ENCODE assay signal across 8 worm cellular contexts in the genomic region with DNA sequence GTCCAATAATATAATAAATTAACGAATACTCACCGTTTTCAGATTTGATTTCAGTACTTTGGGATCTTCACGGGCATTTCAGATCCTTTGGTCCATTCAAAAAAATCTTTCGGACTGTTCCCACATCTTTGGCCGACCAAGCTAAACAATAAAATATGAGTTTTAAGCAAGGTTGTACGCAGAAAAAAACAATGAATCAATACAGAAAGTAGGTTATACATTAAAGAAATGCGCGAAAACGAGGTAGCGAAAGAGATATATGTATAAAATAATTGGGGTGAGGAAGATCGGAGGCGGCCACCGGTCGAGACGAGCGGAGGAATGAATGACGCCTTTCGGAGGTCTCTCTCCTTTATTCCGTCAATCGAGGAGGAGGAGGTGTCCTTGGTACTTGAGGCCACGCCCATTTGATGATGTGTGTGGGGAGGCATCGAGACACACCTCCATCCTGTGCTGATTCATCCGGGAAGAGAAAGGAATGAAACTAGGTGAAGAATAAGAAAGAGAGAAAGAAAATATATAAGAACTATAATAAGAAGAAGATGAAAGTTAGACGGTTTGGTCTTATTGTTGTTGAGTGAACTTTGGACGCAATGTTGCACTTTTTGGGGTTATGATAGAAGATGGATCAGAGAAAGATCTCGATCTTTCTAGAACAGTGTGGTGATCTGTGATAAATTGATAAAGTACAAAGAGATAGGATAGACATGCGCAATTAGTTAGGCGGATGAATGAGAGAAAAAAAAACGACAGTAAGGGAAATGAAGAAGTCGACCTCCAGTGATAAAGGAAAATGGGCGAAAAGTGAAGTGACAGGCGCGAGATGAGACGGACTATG.
TF ChIP-seq lines count a peak whose summit lies in the region.

No protein-coding gene starts in this region.

TF ChIP-seq in whole organism, L1 larva, 84 proteins besides CTCF, POLR2A, EP300 and RAD21 (continues in another document):
- TF ChIP-seq pax-3 (tag; optimal IDR thresholded peaks at IDR 0.05; lab: Kevin White, UChicago), result no peak
- TF ChIP-seq C34B4.2 (tag; optimal IDR thresholded peaks at IDR 0.05; lab: Kevin White, UChicago), result no peak
- no peak for TF ChIP-seq ces-1 (GFP tag; optimal IDR thresholded peaks at IDR 0.05; lab: Kevin White, UChicago)
- no peak for TF ChIP-seq ceh-90 (tag; optimal IDR thresholded peaks at IDR 0.05; lab: Kevin White, UChicago)
- TF ChIP-seq elt-2 (tag; optimal IDR thresholded peaks at IDR 0.05; lab: Kevin White, UChicago), result no peak
- no peak for TF ChIP-seq mef-2 (tag; optimal IDR thresholded peaks at IDR 0.05; lab: Kevin White, UChicago)
- TF ChIP-seq ama-1 (optimal IDR thresholded peaks at IDR 0.05; lab: Kevin White, UChicago), result peak; percentile 78
- TF ChIP-seq efl-3 (GFP tag; optimal IDR thresholded peaks at IDR 0.05; lab: Kevin White, UChicago), result no peak
- no peak for TF ChIP-seq Y116A8C.19 (tag; optimal IDR thresholded peaks at IDR 0.05; lab: Kevin White, UChicago; ENCODE audit: borderline replicate concordance)
- TF ChIP-seq alr-1 (tag; optimal IDR thresholded peaks at IDR 0.05; lab: Kevin White, UChicago; ENCODE audit: borderline replicate concordance), result no peak

TF ChIP-seq in whole organism, L2 larva, 48 proteins besides CTCF, POLR2A, EP300 and RAD21 (continues in another document):
- no peak for TF ChIP-seq unc-62 (GFP tag; optimal IDR thresholded peaks at IDR 0.05; lab: Kevin White, UChicago)
- TF ChIP-seq ama-1 (optimal IDR thresholded peaks at IDR 0.05; lab: Kevin White, UChicago), result peak; percentile 94
- TF ChIP-seq sem-4 (tag; optimal IDR thresholded peaks at IDR 0.05; lab: Kevin White, UChicago), result peak; percentile 1
- peak; percentile 89 for TF ChIP-seq sma-3 (GFP tag; optimal IDR thresholded peaks at IDR 0.05; lab: Kevin White, UChicago)
- no peak for TF ChIP-seq ztf-4 (tag; optimal IDR thresholded peaks at IDR 0.05; lab: Kevin White, UChicago)
- TF ChIP-seq unc-55 (GFP tag; optimal IDR thresholded peaks at IDR 0.05; lab: Kevin White, UChicago), result no peak
- peak; percentile 79 for TF ChIP-seq sma-9 (GFP tag; optimal IDR thresholded peaks at IDR 0.05; lab: Kevin White, UChicago)
- TF ChIP-seq sma-9 (tag; optimal IDR thresholded peaks at IDR 0.05; lab: Kevin White, UChicago), result no peak
- TF ChIP-seq blmp-1 (tag; optimal IDR thresholded peaks at IDR 0.05; lab: Kevin White, UChicago; ENCODE audit: insufficient read depth), result peak; percentile 83
- TF ChIP-seq egl-27 (tag; optimal IDR thresholded peaks at IDR 0.05; lab: Kevin White, UChicago), result peak; percentile 33

TF ChIP-seq in whole organism, L3 larva, 47 proteins besides CTCF, POLR2A, EP300 and RAD21 (continues in another document):
- TF ChIP-seq ceh-9 (tag; optimal IDR thresholded peaks at IDR 0.05; lab: Kevin White, UChicago) (no peak), pqm-1 (tag; optimal IDR thresholded peaks at IDR 0.05; lab: Kevin White, UChicago) (no peak), zag-1 (tag; optimal IDR thresholded peaks at IDR 0.05; lab: Kevin White, UChicago) (no peak), nhr-43 (tag; optimal IDR thresholded peaks at IDR 0.05; lab: Kevin White, UChicago; ENCODE audit: poor library complexity, severe bottlenecking) (peak; percentile 94), nfya-1 (tag; optimal IDR thresholded peaks at IDR 0.05; lab: Kevin White, UChicago; ENCODE audit: insufficient read depth) (no peak), elt-3 (tag; optimal IDR thresholded peaks at IDR 0.05; lab: Kevin White, UChicago) (peak in 1 of 3 experiments; percentile 13), fos-1 (tag; optimal IDR thresholded peaks at IDR 0.05; lab: Kevin White, UChicago) (peak; percentile 63), nhr-25 (tag; optimal IDR thresholded peaks at IDR 0.05; lab: Kevin White, UChicago) (peak; percentile 64), ama-1 (optimal IDR thresholded peaks at IDR 0.05; lab: Kevin White, UChicago) (peak; percentile 84), nhr-23 (tag; optimal IDR thresholded peaks at IDR 0.05; lab: Kevin White, UChicago) (peak; percentile 95)

TF ChIP-seq in whole organism, L4 larva, 104 proteins besides CTCF, POLR2A, EP300 and RAD21 (continues in another document):
- TF ChIP-seq fos-1 (tag; optimal IDR thresholded peaks at IDR 0.05; lab: Kevin White, UChicago) (no peak), hmg-1.1 (GFP tag; IDR thresholded peaks at IDR 0.05; lab: Robert Waterston, UW) (no peak), mep-1 (tag; optimal IDR thresholded peaks at IDR 0.05; lab: Kevin White, UChicago) (peak; percentile 5), aha-1 (tag; lab: Kevin White, UChicago) (peak; percentile 48), mdt-29 (GFP tag; IDR thresholded peaks at IDR 0.05; lab: Robert Waterston, UW) (peak; percentile 73; the same call in 1 of the 2 replicates), nhr-41 (GFP tag; IDR thresholded peaks at IDR 0.05; lab: Robert Waterston, UW) (no peak), nhr-48 (tag; optimal IDR thresholded peaks at IDR 0.05; lab: Kevin White, UChicago) (peak; percentile 51), ama-1 (optimal IDR thresholded peaks at IDR 0.05; lab: Kevin White, UChicago) (peak; percentile 88), tra-1 (GFP tag; IDR thresholded peaks at IDR 0.05; lab: Robert Waterston, UW) (no peak), mes-2 (tag; optimal IDR thresholded peaks at IDR 0.05; lab: Kevin White, UChicago; ENCODE audit: poor library complexity, severe bottlenecking) (peak; percentile 4)

TF ChIP-seq in whole organism, early embryonic, 17 proteins besides CTCF, POLR2A, EP300 and RAD21:
- TF ChIP-seq tra-4 (tag; optimal IDR thresholded peaks at IDR 0.05; lab: Kevin White, UChicago) (no peak), hnd-1 (tag; optimal IDR thresholded peaks at IDR 0.05; lab: Kevin White, UChicago) (no peak), ceh-36 (tag; optimal IDR thresholded peaks at IDR 0.05; lab: Kevin White, UChicago) (peak; percentile 2), F13C5.2 (tag; optimal IDR thresholded peaks at IDR 0.05; lab: Kevin White, UChicago) (no peak), ama-1 (optimal IDR thresholded peaks at IDR 0.05; lab: Kevin White, UChicago) (peak; percentile 82), hmg-4 (GFP tag; optimal IDR thresholded peaks at IDR 0.05; lab: Kevin White, UChicago) (peak; percentile 3), aly-1 (tag; optimal IDR thresholded peaks at IDR 0.05; lab: Kevin White, UChicago) (no peak)

TF ChIP-seq in whole organism, late embryonic, 69 proteins besides CTCF, POLR2A, EP300 and RAD21:
- TF ChIP-seq ceh-19 (GFP tag; optimal IDR thresholded peaks at IDR 0.05; lab: Kevin White, UChicago), result no peak
- no peak for TF ChIP-seq unc-3 (GFP tag; conservative IDR thresholded peaks at IDR 0.05; lab: Robert Waterston, UW)
- no peak for TF ChIP-seq unc-3 (tag; optimal IDR thresholded peaks at IDR 0.05; lab: Kevin White, UChicago)
- TF ChIP-seq ceh-31 (tag; optimal IDR thresholded peaks at IDR 0.05; lab: Kevin White, UChicago), result peak; percentile 29
- TF ChIP-seq K02D7.2 (tag; optimal IDR thresholded peaks at IDR 0.05; lab: Kevin White, UChicago), result no peak
- TF ChIP-seq tbx-2 (tag; optimal IDR thresholded peaks at IDR 0.05; lab: Kevin White, UChicago), result peak; percentile 10
- peak; percentile 85 for TF ChIP-seq ama-1 (optimal IDR thresholded peaks at IDR 0.05; lab: Kevin White, UChicago)

TF ChIP-seq in whole organism, mixed stage, embryonic, 35 proteins besides CTCF, POLR2A, EP300 and RAD21:
- TF ChIP-seq elt-3 (tag; optimal IDR thresholded peaks at IDR 0.05; lab: Kevin White, UChicago) (peak; percentile 52), zip-8 (tag; optimal IDR thresholded peaks at IDR 0.05; lab: Kevin White, UChicago) (no peak), unc-62 (GFP tag; optimal IDR thresholded peaks at IDR 0.05; lab: Kevin White, UChicago) (peak; percentile 43), tbx-8 (GFP tag; optimal IDR thresholded peaks at IDR 0.05; lab: Kevin White, UChicago) (peak; percentile 38), blmp-1 (tag; optimal IDR thresholded peaks at IDR 0.05; lab: Kevin White, UChicago) (peak; percentile 70), lin-13 (tag; optimal IDR thresholded peaks at IDR 0.05; lab: Kevin White, UChicago) (no peak), nhr-12 (tag; optimal IDR thresholded peaks at IDR 0.05; lab: Kevin White, UChicago) (no peak), ces-1 (GFP tag; optimal IDR thresholded peaks at IDR 0.05; lab: Kevin White, UChicago) (no peak), mls-2 (tag; optimal IDR thresholded peaks at IDR 0.05; lab: Kevin White, UChicago) (no peak), nhr-237 (tag; optimal IDR thresholded peaks at IDR 0.05; lab: Kevin White, UChicago) (no peak), ceh-39 (tag; optimal IDR thresholded peaks at IDR 0.05; lab: Kevin White, UChicago) (no peak), sem-2 (GFP tag; optimal IDR thresholded peaks at IDR 0.05; lab: Kevin White, UChicago) (no peak)

TF ChIP-seq in whole organism, young adult, 124 proteins besides CTCF, POLR2A, EP300 and RAD21:
- no peak for TF ChIP-seq tbx-9 (tag; optimal IDR thresholded peaks at IDR 0.05; lab: Kevin White, UChicago; ENCODE audit: borderline replicate concordance)
- no peak for TF ChIP-seq F57A8.1 (GFP tag; optimal IDR thresholded peaks at IDR 0.05; lab: Kevin White, UChicago)
- peak; percentile 54 for TF ChIP-seq somi-1 (GFP tag; optimal IDR thresholded peaks at IDR 0.05; lab: Kevin White, UChicago)
- 0 out of 2 replicates have a peak, but pooled peaks have one; percentile 5 for TF ChIP-seq dox-1 (GFP tag; IDR thresholded peaks at IDR 0.05; lab: Robert Waterston, UW)
- TF ChIP-seq rpc-1 (optimal IDR thresholded peaks at IDR 0.05; lab: Kevin White, UChicago), result peak; percentile 38
- TF ChIP-seq rpc-1 (tag; optimal IDR thresholded peaks at IDR 0.05; lab: Kevin White, UChicago), result no peak
- TF ChIP-seq ama-1 (optimal IDR thresholded peaks at IDR 0.05; lab: Kevin White, UChicago), result peak; percentile 86
- TF ChIP-seq ama-1 (GFP tag; optimal IDR thresholded peaks at IDR 0.05; lab: Kevin White, UChicago), result no peak
- peak; percentile 89 for TF ChIP-seq hsf-1 (GFP tag; IDR thresholded peaks at IDR 0.05; lab: Robert Waterston, UW)
- TF ChIP-seq ztf-25 (GFP tag; IDR thresholded peaks at IDR 0.05; lab: Robert Waterston, UW), result no peak
- no peak for TF ChIP-seq attf-3 (GFP tag; conservative IDR thresholded peaks at IDR 0.05; lab: Robert Waterston, UW)
TF ChIP-seq in whole organism, young adult: peak in this region for 5.
